Worm (Caenorhabditis elegans): ENCODE data around the gene ZK757.2.

ce11 chrIII:9861470-9862342, 17.0 kb downstream of the ZK757.2 start:
- TF ChIP-seq med-1 (GFP tag; optimal IDR thresholded peaks at IDR 0.05; ENCODE audit: insufficient read depth), result peak; percentile 64
- TF ChIP-seq T22C8.4 (GFP tag; IDR thresholded peaks at IDR 0.05), result peak; percentile 90
- TF ChIP-seq flt-1 (GFP tag; IDR thresholded peaks at IDR 0.05), result peak; percentile 95
- peak; percentile 88 for TF ChIP-seq ref-1 (GFP tag; conservative IDR thresholded peaks at IDR 0.05)
- TF ChIP-seq ztf-29 (GFP tag; IDR thresholded peaks at IDR 0.05), result peak; percentile 93
- peak; percentile 94 for TF ChIP-seq ztf-23 (GFP tag; IDR thresholded peaks at IDR 0.05)
- peak; percentile 64 for TF ChIP-seq cog-1 (tag; optimal IDR thresholded peaks at IDR 0.05)
- peak; percentile 91 for TF ChIP-seq klf-2 (GFP tag; conservative IDR thresholded peaks at IDR 0.05)
- peak; percentile 96 for TF ChIP-seq tab-1 (GFP tag; IDR thresholded peaks at IDR 0.05)

Measured in whole organism, midembryonic.